Worm (Caenorhabditis elegans) whole organism, late embryonic: Measurements from ENCODE around the gene spl-2.

ENCODE experiments used
- C38D4.7 ChIP-seq: fragments of 200-800 bp; sonication (Bioruptor generic); optimal IDR thresholded peaks from 2 replicates; lab custom pipeline; 2018; ENCODE audit warnings: mild to moderate bottlenecking, missing genetic modification characterization, moderate library complexity, missing compliant biosample characterization
- F13H6.1 ChIP-seq: sonication (generic microtip); optimal IDR thresholded peaks from 2 replicates; lab custom pipeline; 2016; ENCODE audit warnings: missing genetic modification characterization, missing compliant biosample characterization
- K09A11.1 ChIP-seq: sonication (generic microtip); optimal IDR thresholded peaks from 2 replicates; lab custom pipeline; 2017; ENCODE audit warnings: antibody characterized with exemption, mild to moderate bottlenecking, missing genetic modification characterization, missing compliant biosample characterization; ENCODE audit not compliant: insufficient read depth
- Y22D7AL.16 ChIP-seq: sonication (generic microtip); optimal IDR thresholded peaks from 2 replicates; lab custom pipeline; 2016; ENCODE audit warnings: missing genetic modification characterization, missing compliant biosample characterization
- ahr-1 ChIP-seq: sonication (generic microtip); optimal IDR thresholded peaks from 2 replicates; lab custom pipeline; 2016; ENCODE audit warnings: missing genetic modification characterization, missing compliant biosample characterization
- ama-1 ChIP-seq: fragments of 150-350 bp; optimal IDR thresholded peaks from 2 replicates; lab custom pipeline; 2014
- ceh-14 ChIP-seq: sonication (generic microtip); optimal IDR thresholded peaks from 2 replicates; lab custom pipeline; 2016; ENCODE audit warnings: missing genotype, missing genetic modification characterization, missing compliant biosample characterization
- ceh-19 ChIP-seq: fragments of 200-800 bp; sonication (Bioruptor generic); optimal IDR thresholded peaks from 2 replicates; lab custom pipeline; 2018; ENCODE audit warnings: mild to moderate bottlenecking, missing genetic modification characterization, missing compliant biosample characterization
- ceh-2 ChIP-seq: sonication (generic microtip); optimal IDR thresholded peaks from 2 replicates; lab custom pipeline; 2016; ENCODE audit warnings: missing genotype, missing genetic modification characterization, missing compliant biosample characterization
- ceh-22 ChIP-seq: sonication (generic microtip); optimal IDR thresholded peaks from 2 replicates; lab custom pipeline; 2017; ENCODE audit warnings: missing biosample characterization, missing genetic modification characterization
- ceh-34 ChIP-seq: sonication (generic microtip); optimal IDR thresholded peaks from 2 replicates; lab custom pipeline; 2016; ENCODE audit warnings: mild to moderate bottlenecking, missing genetic modification characterization, missing compliant biosample characterization
- ceh-6 ChIP-seq: fragments of 200-800 bp; sonication (Bioruptor generic); optimal IDR thresholded peaks from 2 replicates; lab custom pipeline; 2018; ENCODE audit warnings: mild to moderate bottlenecking, missing genetic modification characterization, missing compliant biosample characterization
- elt-2 ChIP-seq: sonication (generic microtip); optimal IDR thresholded peaks from 2 replicates; lab custom pipeline; 2016; ENCODE audit warnings: missing genetic modification reagents, missing genetic modification characterization, missing compliant biosample characterization
- elt-4 ChIP-seq: sonication (generic microtip); optimal IDR thresholded peaks from 2 replicates; lab custom pipeline; 2016; ENCODE audit warnings: missing genetic modification characterization, missing compliant biosample characterization
- fax-1 ChIP-seq: sonication (generic microtip); optimal IDR thresholded peaks from 2 replicates; lab custom pipeline; 2016; ENCODE audit warnings: missing genotype, missing genetic modification characterization, missing compliant biosample characterization
- fkh-6 ChIP-seq: sonication (generic microtip); optimal IDR thresholded peaks from 2 replicates; lab custom pipeline; 2016; ENCODE audit warnings: missing genetic modification characterization, missing compliant biosample characterization
- gmeb-2 ChIP-seq: sonication (generic microtip); optimal IDR thresholded peaks from 2 replicates; lab custom pipeline; 2016; ENCODE audit warnings: missing genetic modification characterization, inconsistent platforms, missing compliant biosample characterization
- hlh-30 ChIP-seq: sonication (generic microtip); optimal IDR thresholded peaks from 2 replicates; lab custom pipeline; 2017; ENCODE audit warnings: antibody characterized with exemption, missing genetic modification characterization, missing compliant biosample characterization; ENCODE audit not compliant: insufficient read depth
- lim-6 ChIP-seq: sonication (generic microtip); optimal IDR thresholded peaks from 2 replicates; lab custom pipeline; 2016; ENCODE audit warnings: missing genetic modification characterization, missing compliant biosample characterization
- nfya-1 ChIP-seq: sonication (generic microtip); optimal IDR thresholded peaks from 2 replicates; lab custom pipeline; 2017; ENCODE audit warnings: missing genetic modification characterization, mild to moderate bottlenecking, missing compliant biosample characterization, antibody characterized with exemption, moderate library complexity
- nhr-11 ChIP-seq: fragments of 150-350 bp; optimal IDR thresholded peaks from 2 replicates; lab custom pipeline; 2014; ENCODE audit warnings: missing biosample characterization, missing genetic modification characterization
- odd-2 ChIP-seq: sonication (generic microtip); optimal IDR thresholded peaks from 2 replicates; lab custom pipeline; 2017; ENCODE audit warnings: antibody characterized with exemption, mild to moderate bottlenecking, missing genetic modification characterization, missing compliant biosample characterization
- pat-9 ChIP-seq: fragments of 200-800 bp; sonication (Bioruptor generic); optimal IDR thresholded peaks from 2 replicates; lab custom pipeline; 2018; ENCODE audit warnings: mild to moderate bottlenecking, missing genetic modification characterization, moderate library complexity, missing compliant biosample characterization
- pha-2 ChIP-seq: sonication (generic microtip); optimal IDR thresholded peaks from 2 replicates; lab custom pipeline; 2017; ENCODE audit warnings: mild to moderate bottlenecking, missing genetic modification characterization, missing compliant biosample characterization
- pha-4 ChIP-seq: fragments of 150-350 bp; optimal IDR thresholded peaks from 2 replicates; lab custom pipeline; 2018; ENCODE audit warnings: missing biosample characterization, missing genetic modification reagents, missing genetic modification characterization
- pqm-1 ChIP-seq: sonication (generic microtip); optimal IDR thresholded peaks from 2 replicates; lab custom pipeline; 2016; ENCODE audit warnings: missing genetic modification characterization, missing compliant biosample characterization
- pros-1 ChIP-seq: fragments of 150-350 bp; optimal IDR thresholded peaks from 2 replicates; lab custom pipeline; 2014; ENCODE audit warnings: missing biosample characterization, missing genetic modification reagents, missing genetic modification characterization
- rnt-1 ChIP-seq: sonication (generic microtip); optimal IDR thresholded peaks from 2 replicates; lab custom pipeline; 2016; ENCODE audit warnings: missing genetic modification characterization, missing compliant biosample characterization
- tbx-7 ChIP-seq: sonication (generic microtip); optimal IDR thresholded peaks from 2 replicates; lab custom pipeline; 2016; ENCODE audit warnings: missing genotype, missing genetic modification characterization, missing compliant biosample characterization
- ttx-3 ChIP-seq: sonication (generic microtip); optimal IDR thresholded peaks from 2 replicates; lab custom pipeline; 2016; ENCODE audit warnings: missing genetic modification reagents, missing genetic modification characterization, missing compliant biosample characterization
- unc-42 ChIP-seq: sonication (generic microtip); optimal IDR thresholded peaks from 2 replicates; lab custom pipeline; 2016; ENCODE audit warnings: missing genotype, missing genetic modification characterization, missing compliant biosample characterization
- unc-55 ChIP-seq: sonication (generic microtip); optimal IDR thresholded peaks from 2 replicates; lab custom pipeline; 2017; ENCODE audit warnings: missing biosample characterization, missing genetic modification reagents, missing genetic modification characterization
- unc-86 ChIP-seq: sonication (generic microtip); optimal IDR thresholded peaks from 2 replicates; lab custom pipeline; 2016; ENCODE audit warnings: missing genetic modification characterization, missing compliant biosample characterization
- zip-5 ChIP-seq: sonication (generic microtip); optimal IDR thresholded peaks from 2 replicates; lab custom pipeline; 2016; ENCODE audit warnings: missing genetic modification characterization, missing compliant biosample characterization

Gene spl-2

DNA sequence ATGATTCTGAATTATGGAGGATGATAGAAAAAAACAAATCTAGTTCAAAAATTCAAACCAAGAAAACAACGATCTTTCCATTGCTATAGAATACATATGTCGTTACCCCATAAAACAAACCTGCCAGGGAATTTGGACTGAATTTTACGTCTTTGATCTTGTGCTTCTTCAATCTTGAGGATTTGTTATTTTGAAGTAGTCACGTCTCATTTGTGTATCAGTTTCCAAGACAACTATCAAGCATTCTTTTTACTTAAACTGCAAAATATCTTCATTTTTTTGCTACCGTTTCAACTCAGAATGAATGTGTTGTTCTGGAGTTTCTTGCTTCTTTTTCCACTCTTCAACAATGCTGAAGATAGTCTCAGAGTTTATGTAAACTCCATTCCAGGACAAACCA is 15.9 kb downstream of the spl-2 start, which contains the start of gene F21C10.19:
Gene F21C10.19 (plus strand): TSS at position 301 of the 400 bp plus-strand sequence.
- TF ChIP-seq ahr-1 (tag; lab: Kevin White, UChicago) (no peak), elt-2 (tag; lab: Kevin White, UChicago) (no peak), unc-86 (tag; lab: Kevin White, UChicago) (no peak), fax-1 (tag; lab: Kevin White, UChicago) (no peak)

DNA sequence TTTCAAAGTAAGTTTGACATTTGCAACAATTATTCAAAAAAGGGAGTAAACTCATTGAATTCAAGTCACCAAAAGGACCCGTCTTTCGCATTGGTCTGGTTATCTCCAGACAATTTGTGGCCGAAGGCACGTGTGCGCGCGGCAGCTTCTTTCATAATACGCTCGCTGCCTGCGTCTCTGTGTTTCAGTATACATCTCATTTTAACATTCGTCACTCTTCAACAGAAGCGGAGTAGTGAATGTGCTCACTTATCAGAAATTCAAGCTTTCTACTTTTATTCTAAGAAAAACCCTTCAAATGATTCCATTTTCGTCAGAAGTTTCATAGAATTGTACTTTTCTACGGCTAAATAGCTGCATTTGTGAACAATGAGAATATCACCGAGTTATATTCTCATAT is 18.1 kb downstream of the spl-2 start:
- TF ChIP-seq tbx-7 = no peak
- TF ChIP-seq hlh-30 (tag; lab: Kevin White, UChicago) = peak; percentile 27
- TF ChIP-seq rnt-1 = no peak
- peak; percentile 40 for TF ChIP-seq unc-42 (tag; lab: Kevin White, UChicago)
- no peak for TF ChIP-seq ceh-2
- TF ChIP-seq nhr-11 (tag; lab: Kevin White, UChicago) = no peak
- no peak for TF ChIP-seq nfya-1 (tag; lab: Kevin White, UChicago)

DNA sequence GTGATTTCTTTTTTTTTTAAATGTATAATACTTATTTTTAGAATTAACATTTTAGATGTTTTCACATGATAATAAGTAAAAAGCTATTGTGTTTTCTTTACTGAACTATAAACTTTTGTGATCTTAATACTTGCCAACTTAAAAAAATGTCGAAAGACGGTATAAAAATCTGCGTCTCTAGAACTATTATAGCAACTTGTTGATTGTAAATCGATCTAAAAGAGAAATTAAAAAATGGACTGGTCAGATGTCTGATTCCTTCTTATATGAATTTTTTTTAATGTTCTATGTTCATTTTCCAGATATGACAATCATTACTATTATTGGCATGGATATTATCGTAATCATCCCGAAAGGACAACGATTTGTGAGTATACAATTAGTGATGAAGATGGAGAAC is 18.9 kb downstream of the spl-2 start, which contains the start of gene F21C10.3:
Gene F21C10.3 (plus strand): TSS at position 301 of the 400 bp plus-strand sequence.
- TF ChIP-seq elt-4 (tag; lab: Kevin White, UChicago) = no peak
- no peak for TF ChIP-seq ceh-6 (GFP tag; lab: Kevin White, UChicago)
- TF ChIP-seq ama-1 (lab: Kevin White, UChicago) = no peak
- no peak for TF ChIP-seq ceh-22
- no peak for TF ChIP-seq C38D4.7
- no peak for TF ChIP-seq gmeb-2 (tag; lab: Kevin White, UChicago)
- TF ChIP-seq ceh-2 = no peak
- TF ChIP-seq ttx-3 (tag; lab: Kevin White, UChicago) = no peak
- TF ChIP-seq unc-55 (GFP tag; lab: Kevin White, UChicago) = no peak
- TF ChIP-seq pat-9 (tag; lab: Kevin White, UChicago) = no peak
- no peak for TF ChIP-seq zip-5 (tag; lab: Kevin White, UChicago)
- no peak for TF ChIP-seq fkh-6 (tag; lab: Kevin White, UChicago)
- no peak for TF ChIP-seq hlh-30 (tag; lab: Kevin White, UChicago)
- TF ChIP-seq F13H6.1 (tag; lab: Kevin White, UChicago) = no peak
- TF ChIP-seq lim-6 = no peak
- no peak for TF ChIP-seq Y22D7AL.16 (tag; lab: Kevin White, UChicago)
- no peak for TF ChIP-seq odd-2 (tag; lab: Kevin White, UChicago)
- TF ChIP-seq pha-2 = no peak
- TF ChIP-seq unc-42 (tag; lab: Kevin White, UChicago) = no peak
- TF ChIP-seq ceh-14 (tag; lab: Kevin White, UChicago) = no peak

DNA sequence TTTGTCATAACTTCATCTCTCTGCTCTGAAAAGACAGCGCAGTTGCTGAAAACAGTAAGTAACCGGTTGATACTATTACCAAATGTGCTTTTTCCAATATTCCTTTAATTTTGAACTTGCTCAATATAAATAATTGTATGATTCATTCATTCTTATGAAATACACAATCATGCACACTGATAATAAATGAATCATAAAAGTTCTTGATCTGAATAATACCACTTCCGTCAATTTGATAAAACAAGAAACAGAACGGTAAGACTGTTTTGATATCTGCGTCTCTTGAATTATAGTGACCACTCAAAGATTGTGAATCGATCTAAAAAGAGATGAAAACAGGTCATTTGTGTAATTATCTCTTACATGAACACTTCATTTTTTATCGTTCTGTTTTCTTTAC is 20.4 kb downstream of the spl-2 start, which contains the start of gene F21C10.4:
Gene F21C10.4 (plus strand): TSS at position 301 of the 400 bp plus-strand sequence.
- TF ChIP-seq ceh-22 (no peak), elt-4 (tag; lab: Kevin White, UChicago) (no peak), pha-4 (tag; lab: Kevin White, UChicago) (no peak), pros-1 (tag; lab: Kevin White, UChicago) (no peak), ceh-19 (GFP tag; lab: Kevin White, UChicago) (no peak), zip-5 (tag; lab: Kevin White, UChicago) (no peak), unc-42 (tag; lab: Kevin White, UChicago) (no peak)

DNA sequence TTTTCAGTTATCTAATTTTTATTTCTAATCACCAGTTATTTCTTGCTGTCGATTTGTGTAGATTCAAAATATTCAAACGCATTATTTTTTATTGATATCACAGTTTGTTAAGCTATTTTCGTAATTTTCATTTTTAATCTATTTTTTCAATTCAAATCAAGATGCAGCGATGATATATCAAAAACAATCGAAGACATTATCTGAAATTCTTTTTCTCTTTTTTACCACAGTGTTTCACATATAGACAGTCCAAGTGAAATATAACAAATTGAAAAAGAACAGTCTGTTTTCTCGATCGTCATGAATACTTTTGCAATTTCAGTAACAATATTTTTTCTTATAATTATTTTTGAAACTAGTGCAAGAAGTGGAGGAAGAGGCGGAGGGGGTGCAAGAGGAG is 21.4 kb downstream of the spl-2 start, which contains the start of gene F21C10.5:
Gene F21C10.5 (plus strand): TSS at position 301 of the 400 bp plus-strand sequence.
- TF ChIP-seq pqm-1 (tag; lab: Kevin White, UChicago) (no peak), ceh-34 (tag; lab: Kevin White, UChicago) (no peak), fax-1 (tag; lab: Kevin White, UChicago) (no peak), K09A11.1 (tag; lab: Kevin White, UChicago) (no peak)
